Worm (Caenorhabditis elegans) whole organism, L4 larva: Measurements from ENCODE around the gene lgg-2.

Experiments
- aly-2 ChIP-seq: sonication (generic microtip); optimal IDR thresholded peaks from 2 replicates; lab custom pipeline; 2018; ENCODE audit warnings: missing biosample characterization, missing genetic modification characterization
- ceh-28 ChIP-seq: fragments of 150-350 bp; optimal IDR thresholded peaks from 2 replicates; lab custom pipeline; 2014; ENCODE audit warnings: missing biosample characterization, missing genetic modification reagents, missing genetic modification characterization
- hif-1 ChIP-seq, 2 experiments: sonication (generic microtip); optimal IDR thresholded peaks; 2 replicates each; lab custom pipeline; 2016 to 2017; ENCODE audit warnings: missing compliant biosample characterization in 2 of 2, missing genetic modification characterization in 2 of 2, missing genetic modification reagents in 2 of 2, missing genotype in 2 of 2, mild to moderate bottlenecking in 1 of 2
- lim-7 ChIP-seq: fragments of 200-800 bp; sonication (Bioruptor generic); IDR thresholded peaks from 2 replicates; pipeline ENCODE4 v1.3.6; 2022; ENCODE audit warnings: missing genetic modification characterization, missing compliant biosample characterization

DNA sequence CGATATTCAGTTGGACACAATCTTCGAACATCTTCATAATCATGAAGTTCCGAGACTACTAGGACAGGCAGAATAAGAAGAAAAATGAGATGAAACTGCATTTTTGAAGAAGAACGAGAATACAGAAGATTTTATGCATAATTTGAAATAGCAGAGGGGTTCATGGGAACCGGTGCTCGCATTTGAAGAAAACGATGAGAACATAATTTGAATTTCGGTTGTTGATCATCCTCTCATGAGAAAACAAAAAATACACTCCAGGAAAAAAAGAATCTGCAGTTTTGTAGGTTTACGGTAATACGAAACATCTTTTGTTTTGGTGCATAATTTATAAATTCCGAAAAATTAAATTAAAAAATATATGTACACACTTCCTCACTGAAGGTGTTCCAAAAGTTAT lies 49.8 kb downstream of the lgg-2 start, which contains the start of gene srlf-11:
- TF ChIP-seq ceh-28 (tag; lab: Kevin White, UChicago), result no peak
- no peak for TF ChIP-seq aly-2
- TF ChIP-seq lim-7 (GFP tag; lab: Robert Waterston, UW), result no peak
- TF ChIP-seq hif-1 (tag; optimal IDR thresholded peaks at IDR 0.05; lab: Kevin White, UChicago), result no peak
